Worm (Caenorhabditis elegans): ENCODE results near the gene fbxb-34.
"Not testable (repeated sequence)": the region's sequence is repeated elsewhere in the genome, so short reads cannot be mapped to it uniquely, and the experiment has no call there.

The fbxb-34 gene

ce11 chrII:593221-593620, 5.6 kb downstream of the fbxb-34 start, which contains the start of gene W08F4.1:
Gene W08F4.1 (plus strand): TSS chrII:593521.
- TF ChIP-seq elt-1, peb-1, nhr-12 (tag; optimal IDR thresholded peaks at IDR 0.05): not testable (repeated sequence)

DNA sequence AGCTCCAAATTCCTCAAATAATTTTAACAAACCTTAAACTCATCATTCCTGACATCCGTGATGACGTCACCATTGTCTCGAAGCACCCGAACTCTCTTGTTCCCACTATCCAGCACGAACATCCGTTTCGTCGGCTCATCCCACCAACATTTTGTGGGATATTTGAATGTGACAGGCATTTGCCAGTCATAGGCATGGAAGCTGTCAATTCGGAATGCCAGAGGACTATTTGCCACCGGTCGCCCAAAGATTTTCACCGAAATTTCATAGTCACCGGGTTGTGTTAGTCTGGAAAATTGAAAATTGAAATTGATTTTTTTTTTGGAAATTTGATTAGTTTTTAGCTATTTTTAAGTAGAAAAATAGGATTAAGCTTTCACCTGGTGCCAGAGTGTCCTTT, 9.1 kb downstream of the fbxb-34 start:
- TF ChIP-seq mdl-1 (tag; optimal IDR thresholded peaks at IDR 0.05) (no peak), fos-1 (tag; optimal IDR thresholded peaks at IDR 0.05) (no peak), ztf-1 (GFP tag; conservative IDR thresholded peaks at IDR 0.05) (no peak), nhr-25 (tag; optimal IDR thresholded peaks at IDR 0.05) (no peak)

- TF ChIP-seq elt-1 (tag; optimal IDR thresholded peaks at IDR 0.05), result no peak
- TF ChIP-seq elt-3 (tag; optimal IDR thresholded peaks at IDR 0.05), result no peak
- TF ChIP-seq nhr-129 (tag; optimal IDR thresholded peaks at IDR 0.05), result peak; percentile 74
- no peak for TF ChIP-seq F13H6.1 (tag; optimal IDR thresholded peaks at IDR 0.05)
- TF ChIP-seq nhr-10 (tag; optimal IDR thresholded peaks at IDR 0.05), result no peak
- TF ChIP-seq crh-2 (tag; optimal IDR thresholded peaks at IDR 0.05), result peak; percentile 58
- TF ChIP-seq lin-11 (tag; optimal IDR thresholded peaks at IDR 0.05), result no peak
- no peak for TF ChIP-seq ceh-82 (tag; optimal IDR thresholded peaks at IDR 0.05)
- no peak for TF ChIP-seq unc-39 (tag; optimal IDR thresholded peaks at IDR 0.05)
- no peak for TF ChIP-seq nhr-11 (tag; optimal IDR thresholded peaks at IDR 0.05)
- no peak for TF ChIP-seq sem-4 (tag; optimal IDR thresholded peaks at IDR 0.05)
- no peak for TF ChIP-seq dmd-4 (tag; optimal IDR thresholded peaks at IDR 0.05)
- peak; percentile 79 for TF ChIP-seq unc-55 (GFP tag; optimal IDR thresholded peaks at IDR 0.05)
- TF ChIP-seq nhr-77 (tag; optimal IDR thresholded peaks at IDR 0.05), result no peak
- TF ChIP-seq lin-39 (tag; optimal IDR thresholded peaks at IDR 0.05), result no peak
- no peak for TF ChIP-seq alr-1 (tag; optimal IDR thresholded peaks at IDR 0.05)
- TF ChIP-seq R02D3.7 (tag; optimal IDR thresholded peaks at IDR 0.05), result no peak
- TF ChIP-seq peb-1 (tag; optimal IDR thresholded peaks at IDR 0.05), result no peak
- no peak for TF ChIP-seq blmp-1 (tag; optimal IDR thresholded peaks at IDR 0.05; ENCODE audit: insufficient read depth)
- TF ChIP-seq egl-27 (tag; optimal IDR thresholded peaks at IDR 0.05), result peak; percentile 49
- TF ChIP-seq mbf-1 (tag; optimal IDR thresholded peaks at IDR 0.05), result no peak
- no peak for TF ChIP-seq nhr-237 (tag; optimal IDR thresholded peaks at IDR 0.05)
- no peak for TF ChIP-seq sma-3 (GFP tag; optimal IDR thresholded peaks at IDR 0.05)
- no peak for TF ChIP-seq ama-1 (optimal IDR thresholded peaks at IDR 0.05)
- no peak for TF ChIP-seq skn-1 (tag; optimal IDR thresholded peaks at IDR 0.05)
- no peak for TF ChIP-seq nhr-25 (tag; optimal IDR thresholded peaks at IDR 0.05)
- TF ChIP-seq lsy-2 (tag; optimal IDR thresholded peaks at IDR 0.05), result peak in 1 of 2 experiments; percentile 65
- no peak for TF ChIP-seq ztf-1 (GFP tag; conservative IDR thresholded peaks at IDR 0.05)
- no peak for TF ChIP-seq nhr-12 (tag; optimal IDR thresholded peaks at IDR 0.05)
- peak; percentile 78 for TF ChIP-seq sma-9 (GFP tag; optimal IDR thresholded peaks at IDR 0.05)
- no peak for TF ChIP-seq sma-9 (tag; optimal IDR thresholded peaks at IDR 0.05)
- no peak for TF ChIP-seq nhr-21 (tag; optimal IDR thresholded peaks at IDR 0.05)
- no peak for TF ChIP-seq aly-2 (tag; optimal IDR thresholded peaks at IDR 0.05)
- TF ChIP-seq ZK546.5 (tag; optimal IDR thresholded peaks at IDR 0.05), result no peak
- no peak for TF ChIP-seq ztf-11 (tag; optimal IDR thresholded peaks at IDR 0.05)
- TF ChIP-seq unc-62 (GFP tag; optimal IDR thresholded peaks at IDR 0.05), result no peak
- no peak for TF ChIP-seq fos-1 (tag; optimal IDR thresholded peaks at IDR 0.05)
- TF ChIP-seq ztf-4 (tag; optimal IDR thresholded peaks at IDR 0.05), result no peak
- TF ChIP-seq nhr-23 (tag; optimal IDR thresholded peaks at IDR 0.05), result no peak
- TF ChIP-seq mab-5 (tag; optimal IDR thresholded peaks at IDR 0.05), result peak; percentile 21
- no peak for TF ChIP-seq lin-13 (GFP tag; optimal IDR thresholded peaks at IDR 0.05)
- TF ChIP-seq Y55F3AM.14 (GFP tag; optimal IDR thresholded peaks at IDR 0.05), result no peak
- TF ChIP-seq C34F6.9 (tag; optimal IDR thresholded peaks at IDR 0.05), result peak; percentile 70
- peak; percentile 10 to 67 for TF ChIP-seq mdl-1 (tag; optimal IDR thresholded peaks at IDR 0.05)
- peak; percentile 32 for TF ChIP-seq gmeb-1 (tag; optimal IDR thresholded peaks at IDR 0.05)
- TF ChIP-seq snpc-4 (tag; optimal IDR thresholded peaks at IDR 0.05), result no peak
Measured at ce11 chrII:601305-601704, 13.7 kb downstream of the fbxb-34 start.

Data from whole organism, L2 larva.